Fruit fly (Drosophila melanogaster) whole organism, wandering third instar larva: ENCODE measurements around the gene barc.

Experiments
- Dfd ChIP-seq: fragments of >200 bp; optimal IDR thresholded peaks from 2 replicates; lab custom pipeline; 2017; ENCODE audit warnings: missing biosample characterization, missing genetic modification characterization
- Vsx2 ChIP-seq: fragments of 200-300, 225-300 bp; sonication (Bioruptor generic); optimal IDR thresholded peaks from 2 replicates; lab custom pipeline; 2018; ENCODE audit warnings: missing biosample characterization, missing genetic modification characterization; ENCODE audit not compliant: partially characterized antibody
- foxo ChIP-seq, 2 experiments: fragments of 200-800 bp; sonication (Bioruptor generic); optimal IDR thresholded peaks; 2 replicates in 1 of 2; 3 replicates in 1 of 2; lab custom pipeline; 2016 to 2017; ENCODE audit warnings: missing biosample characterization in 2 of 2, missing genetic modification characterization in 2 of 2
- psq ChIP-seq: fragments of 200-800 bp; sonication (Bioruptor generic); optimal IDR thresholded peaks from 3 replicates; lab custom pipeline; 2017; ENCODE audit warnings: missing biosample characterization, mild to moderate bottlenecking, missing genetic modification characterization, moderate library complexity

DNA sequence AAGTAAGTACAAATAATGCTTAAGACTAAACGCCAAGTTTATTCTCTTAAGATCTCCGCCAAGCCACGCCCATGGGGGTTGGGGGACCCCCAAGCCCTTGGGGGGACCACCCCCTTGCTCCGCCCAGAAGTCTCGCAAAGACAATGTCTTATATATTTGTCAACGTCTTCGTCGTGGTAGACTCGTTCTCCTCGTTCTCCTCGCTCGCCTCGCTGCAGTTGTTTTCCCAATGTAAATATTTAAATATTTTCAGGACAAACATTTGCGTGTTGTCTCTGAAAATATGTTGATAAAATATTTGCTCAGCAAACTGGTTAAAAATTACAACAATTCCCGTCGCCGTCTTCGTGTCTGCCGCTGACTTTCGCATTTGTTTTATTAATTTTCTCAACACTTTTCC, 31.3 kb upstream of the barc start:
- no peak for TF ChIP-seq foxo (GFP tag; optimal IDR thresholded peaks at IDR 0.05; lab: Kevin White, UChicago)
- TF ChIP-seq Vsx2 (GFP tag; lab: Kevin White, UChicago): no peak
- TF ChIP-seq Dfd: peak; percentile 98
- no peak for TF ChIP-seq psq (GFP tag; lab: Kevin White, UChicago)
